Fruit fly (Drosophila melanogaster): Measurements from ENCODE around the gene CG18823.

Gene CG18823

dm6 chrX:948285-948556 is 42.1 kb upstream of the CG18823 start (continued):
- TF ChIP-seq CG17612 (GFP tag; IDR thresholded peaks at IDR 0.05) (0 out of 2 replicates have a peak, but pooled peaks have one; percentile 8), CG8290 (GFP tag; optimal IDR thresholded peaks at IDR 0.05) (no peak), CG8290 (tag; optimal IDR thresholded peaks at IDR 0.05) (peak in 1 of 2 experiments; percentile 74), jumu (GFP tag; optimal IDR thresholded peaks at IDR 0.05) (peak; percentile 6), bab2 (GFP tag; optimal IDR thresholded peaks at IDR 0.05) (peak; percentile 23), ind (GFP tag; optimal IDR thresholded peaks at IDR 0.05) (peak; percentile 6), mam (GFP tag; optimal IDR thresholded peaks at IDR 0.05) (peak; percentile 43), Dbx (GFP tag; IDR thresholded peaks at IDR 0.05) (peak; percentile 55; the same call in 2 of the 3 replicates), Ada2b (GFP tag; IDR thresholded peaks at IDR 0.05) (peak; percentile 22; the same call in 1 of the 2 replicates), CG12071 (GFP tag; optimal IDR thresholded peaks at IDR 0.05) (peak; percentile 12), pzg (GFP tag; optimal IDR thresholded peaks at IDR 0.05) (no peak), CG14441 (GFP tag; IDR thresholded peaks at IDR 0.05) (peak; percentile 56; the same call in 1 of the 2 replicates), gem (tag; optimal IDR thresholded peaks at IDR 0.05) (peak; percentile 20), lmd (GFP tag; IDR thresholded peaks at IDR 0.05) (peak; percentile 43; the same call in 1 of the 2 replicates), CG31224 (GFP tag; IDR thresholded peaks at IDR 0.05) (peak; percentile 51), ranshi (GFP tag; IDR thresholded peaks at IDR 0.05) (0 out of 2 replicates have a peak, but pooled peaks have one; percentile 26), Xbp1 (GFP tag; optimal IDR thresholded peaks at IDR 0.05) (peak; percentile 0), schlank (tag; optimal IDR thresholded peaks at IDR 0.05) (peak; percentile 10), CG16813 (GFP tag; IDR thresholded peaks at IDR 0.05; ENCODE audit: partially characterized antibody) (no peak), CG18764 (GFP tag; optimal IDR thresholded peaks at IDR 0.05) (no peak), tgo (GFP tag; IDR thresholded peaks at IDR 0.05) (0 out of 3 replicates have a peak, but pooled peaks have one; percentile 20), lab (GFP tag; optimal IDR thresholded peaks at IDR 0.05) (peak; percentile 57), zfh1 (GFP tag; IDR thresholded peaks at IDR 0.05) (0 out of 3 replicates have a peak, but pooled peaks have one; percentile 41), hkb (optimal IDR thresholded peaks at IDR 0.05) (no peak), hkb (GFP tag; IDR thresholded peaks at IDR 0.05) (0 out of 2 replicates have a peak, but pooled peaks have one; percentile 32), CG12769 (tag; optimal IDR thresholded peaks at IDR 0.05) (peak; percentile 72), Fer1 (GFP tag; optimal IDR thresholded peaks at IDR 0.05) (peak; percentile 43), CG18599 (GFP tag; optimal IDR thresholded peaks at IDR 0.05) (peak; percentile 75), row (GFP tag; IDR thresholded peaks at IDR 0.05) (peak; percentile 73), CG2678 (tag; optimal IDR thresholded peaks at IDR 0.05) (peak; percentile 42), ken (GFP tag; IDR thresholded peaks at IDR 0.05) (0 out of 3 replicates have a peak, but pooled peaks have one; percentile 11), CG32532 (GFP tag; IDR thresholded peaks at IDR 0.05) (peak; percentile 63), lilli (GFP tag; optimal IDR thresholded peaks at IDR 0.05) (peak; percentile 4), usp (GFP tag; optimal IDR thresholded peaks at IDR 0.05) (no peak), CG1792 (GFP tag; optimal IDR thresholded peaks at IDR 0.05) (no peak), sug (tag; optimal IDR thresholded peaks at IDR 0.05) (peak; percentile 14), CG7786 (GFP tag; optimal IDR thresholded peaks at IDR 0.05) (peak; percentile 40), al (GFP tag; IDR thresholded peaks at IDR 0.05) (peak; percentile 53; the same call in 1 of the 2 replicates), otp (GFP tag; IDR thresholded peaks at IDR 0.05) (0 out of 3 replicates have a peak, but pooled peaks have one; percentile 20), pb (GFP tag; optimal IDR thresholded peaks at IDR 0.05) (peak; percentile 11), CG13624 (GFP tag; optimal IDR thresholded peaks at IDR 0.05) (peak; percentile 50), MBD-R2 (GFP tag; IDR thresholded peaks at IDR 0.05) (peak; percentile 20; the same call in 1 of the 2 replicates), MTF-1 (GFP tag; optimal IDR thresholded peaks at IDR 0.05; ENCODE audit: borderline replicate concordance) (no peak), Scr (GFP tag; IDR thresholded peaks at IDR 0.05; ENCODE audit: partially characterized antibody) (no peak), CG15269 (tag; optimal IDR thresholded peaks at IDR 0.05) (peak; percentile 5), Atf6 (GFP tag; IDR thresholded peaks at IDR 0.05) (peak; percentile 50; the same call in 1 of the 2 replicates), lola (GFP tag; optimal IDR thresholded peaks at IDR 0.05) (no peak), CG11085 (GFP tag; IDR thresholded peaks at IDR 0.05) (0 out of 2 replicates have a peak, but pooled peaks have one; percentile 12), Aef1 (GFP tag; IDR thresholded peaks at IDR 0.05) (peak; percentile 50; the same call in 1 of the 3 replicates), Hmr (GFP tag; optimal IDR thresholded peaks at IDR 0.05) (peak; percentile 13), Rfx (GFP tag; IDR thresholded peaks at IDR 0.05) (peak; percentile 76)
